Fruit fly (Drosophila melanogaster): ENCODE results near the gene crq.

- no peak for TF ChIP-seq usp (GFP tag; optimal IDR thresholded peaks at IDR 0.05)
- TF ChIP-seq HLH106 (tag; optimal IDR thresholded peaks at IDR 0.05) = no peak
- no peak for TF ChIP-seq Dfd (GFP tag; optimal IDR thresholded peaks at IDR 0.05)
- no peak for TF ChIP-seq dmrt93B (GFP tag; optimal IDR thresholded peaks at IDR 0.05)
- TF ChIP-seq Hr78 (GFP tag; optimal IDR thresholded peaks at IDR 0.05) = no peak
- TF ChIP-seq brk (GFP tag; optimal IDR thresholded peaks at IDR 0.05) = no peak
- no peak for TF ChIP-seq pan (optimal IDR thresholded peaks at IDR 0.05)
- no peak for TF ChIP-seq dl (GFP tag; optimal IDR thresholded peaks at IDR 0.05; ENCODE audit: insufficient read depth in 1 of 2, partially characterized antibody in 2 of 2)
- TF ChIP-seq jim (GFP tag; optimal IDR thresholded peaks at IDR 0.05) = peak; percentile 67
- peak; percentile 0 for TF ChIP-seq woc (GFP tag; optimal IDR thresholded peaks at IDR 0.05)
- TF ChIP-seq lola (GFP tag; optimal IDR thresholded peaks at IDR 0.05) = no peak
- no peak for TF ChIP-seq Hnf4 (GFP tag; optimal IDR thresholded peaks at IDR 0.05)
Measured at dm6 chr2L:488548-489100, 35.8 kb upstream of the crq start.

Data from whole organism, wandering third instar larva.